Worm (Caenorhabditis elegans): ENCODE results near the gene top-2.

The top-2 gene

ce11 chrII:11880456-11881353 lies 5.8 kb downstream of the top-2 start (continued):
- TF ChIP-seq tbx-9 (tag; optimal IDR thresholded peaks at IDR 0.05; ENCODE audit: borderline replicate concordance) (no peak), mel-28 (tag; optimal IDR thresholded peaks at IDR 0.05; ENCODE audit: borderline replicate concordance) (no peak), F55B11.4 (tag; optimal IDR thresholded peaks at IDR 0.05; ENCODE audit: borderline replicate concordance, insufficient read depth) (no peak), attf-6 (GFP tag; IDR thresholded peaks at IDR 0.05) (peak; percentile 61; the same call in 1 of the 2 replicates), egrh-3 (GFP tag; IDR thresholded peaks at IDR 0.05) (no peak), nhr-120 (GFP tag; IDR thresholded peaks at IDR 0.05) (no peak; the same call in 1 of the 2 replicates), unc-130 (GFP tag; optimal IDR thresholded peaks at IDR 0.05) (peak; percentile 84), madf-10 (tag; optimal IDR thresholded peaks at IDR 0.05) (no peak), efl-1 (GFP tag; optimal IDR thresholded peaks at IDR 0.05) (peak; percentile 44), Y53F4B.3 (GFP tag; IDR thresholded peaks at IDR 0.05) (no peak), F37B4.10 (GFP tag; IDR thresholded peaks at IDR 0.05) (no peak), repo-1 (tag; optimal IDR thresholded peaks at IDR 0.05) (peak; percentile 21), F22D6.2 (tag; optimal IDR thresholded peaks at IDR 0.05) (no peak), ceh-27 (GFP tag; optimal IDR thresholded peaks at IDR 0.05) (no peak), Y67H2A.10 (GFP tag; conservative IDR thresholded peaks at IDR 0.05) (no peak), ceh-40 (GFP tag; IDR thresholded peaks at IDR 0.05) (peak; percentile 27; the same call in 1 of the 2 replicates), B0019.2 (GFP tag; conservative IDR thresholded peaks at IDR 0.05) (no peak), lag-1 (GFP tag; IDR thresholded peaks at IDR 0.05) (no peak), let-526 (GFP tag; IDR thresholded peaks at IDR 0.05) (no peak), ceh-91 (GFP tag; IDR thresholded peaks at IDR 0.05) (0 out of 2 replicates have a peak, but pooled peaks have one; percentile 36), gei-17 (GFP tag; optimal IDR thresholded peaks at IDR 0.05) (no peak), mes-4 (tag; optimal IDR thresholded peaks at IDR 0.05) (no peak), ets-4 (GFP tag; optimal IDR thresholded peaks at IDR 0.05) (no peak), F33H1.4 (GFP tag; IDR thresholded peaks at IDR 0.05) (peak; percentile 48), ztf-22 (GFP tag; optimal IDR thresholded peaks at IDR 0.05) (no peak), hmg-1.2 (GFP tag; IDR thresholded peaks at IDR 0.05) (peak; percentile 42; the same call in 1 of the 2 replicates), rcor-1 (GFP tag; IDR thresholded peaks at IDR 0.05) (peak; percentile 74), madf-6 (GFP tag; IDR thresholded peaks at IDR 0.05) (peak; percentile 85), akir-1 (GFP tag; optimal IDR thresholded peaks at IDR 0.05) (no peak), attf-3 (GFP tag; conservative IDR thresholded peaks at IDR 0.05) (no peak), F57C9.4 (tag; optimal IDR thresholded peaks at IDR 0.05) (no peak), ztf-26 (tag; optimal IDR thresholded peaks at IDR 0.05) (no peak), hmg-20 (GFP tag; IDR thresholded peaks at IDR 0.05) (peak; percentile 18; the same call in 1 of the 2 replicates), snpc-4 (GFP tag; optimal IDR thresholded peaks at IDR 0.05) (peak; percentile 45), snpc-4 (tag; optimal IDR thresholded peaks at IDR 0.05) (peak in 2 of 4 experiments; percentile 15 to 18), ama-1 (optimal IDR thresholded peaks at IDR 0.05) (no peak), ama-1 (GFP tag; optimal IDR thresholded peaks at IDR 0.05) (peak in 1 of 2 experiments; percentile 93), nfyb-1 (GFP tag; IDR thresholded peaks at IDR 0.05) (peak; percentile 85), bed-1 (GFP tag; IDR thresholded peaks at IDR 0.05) (no peak), F39B2.1 (GFP tag; IDR thresholded peaks at IDR 0.05) (0 out of 2 replicates have a peak, but pooled peaks have one; percentile 32), B0035.1 (tag; optimal IDR thresholded peaks at IDR 0.05) (no peak), him-1 (tag; optimal IDR thresholded peaks at IDR 0.05) (peak; percentile 68), madf-8 (GFP tag; conservative IDR thresholded peaks at IDR 0.05) (peak; percentile 42; the same call in 1 of the 2 replicates), hrde-1 (tag; optimal IDR thresholded peaks at IDR 0.05; ENCODE audit: borderline replicate concordance) (peak; percentile 97), ztf-6 (GFP tag; IDR thresholded peaks at IDR 0.05) (no peak), let-607 (tag; optimal IDR thresholded peaks at IDR 0.05) (no peak), lin-54 (GFP tag; optimal IDR thresholded peaks at IDR 0.05) (peak; percentile 50)

Measured in whole organism, young adult.